Fruit fly (Drosophila melanogaster) whole organism, embryonic: ENCODE data around the gene Nct.

Source experiments
- Ada2b ChIP-seq: fragments of 200-800 bp; sonication (Bioruptor generic); IDR thresholded peaks from 2 replicates; pipeline ENCODE4 v1.3.6; 2022; ENCODE audit warnings: missing biosample characterization, missing genetic modification characterization
- Atf-2 ChIP-seq: fragments of 200-800 bp; sonication (Bioruptor generic); optimal IDR thresholded peaks from 2 replicates; lab custom pipeline; 2016; ENCODE audit warnings: missing biosample characterization, missing genetic modification characterization
- BEAF-32 ChIP-seq: fragments of 200-800 bp; sonication (Bioruptor generic); optimal IDR thresholded peaks from 3 replicates; lab custom pipeline; 2017; ENCODE audit warnings: missing biosample characterization, missing genetic modification characterization, mild to moderate bottlenecking, moderate library complexity, missing genetic modification reagents
- Bgb ChIP-seq: fragments of 200-800 bp; sonication (Bioruptor generic); IDR thresholded peaks from 2 replicates; pipeline ENCODE4 v1.3.6; 2022; ENCODE audit warnings: missing biosample characterization, missing genetic modification characterization; ENCODE audit not compliant: partially characterized antibody
- CG10654 ChIP-seq: fragments of 200-800 bp; sonication (Bioruptor generic); optimal IDR thresholded peaks from 2 replicates; lab custom pipeline; 2016; ENCODE audit warnings: missing biosample characterization, missing genetic modification characterization
- CG11247 ChIP-seq: fragments of 200-800 bp; sonication (Bioruptor generic); IDR thresholded peaks from 2 replicates; pipeline ENCODE4 v1.3.6; 2022; ENCODE audit warnings: missing biosample characterization, missing genetic modification characterization
- CG12391 ChIP-seq: fragments of 200-800 bp; sonication (Bioruptor generic); optimal IDR thresholded peaks from 3 replicates; lab custom pipeline; 2018; ENCODE audit warnings: missing biosample characterization, mild to moderate bottlenecking, missing genetic modification characterization, moderate library complexity
- CG12769 ChIP-seq: fragments of 200-800 bp; sonication (Bioruptor generic); optimal IDR thresholded peaks from 2 replicates; lab custom pipeline; 2019; ENCODE audit warnings: missing biosample characterization, mild to moderate bottlenecking, missing genetic modification characterization, moderate library complexity
- CG1529 ChIP-seq: fragments of 200-800 bp; sonication (Bioruptor generic); optimal IDR thresholded peaks from 3 replicates; lab custom pipeline; 2018; ENCODE audit warnings: missing biosample characterization, missing genetic modification characterization
- CG1647 ChIP-seq: fragments of 200-800 bp; sonication (Bioruptor generic); optimal IDR thresholded peaks from 3 replicates; lab custom pipeline; 2016; ENCODE audit warnings: missing biosample characterization, missing genetic modification characterization
- CG2120 ChIP-seq: fragments of 200-800 bp; sonication (Bioruptor generic); optimal IDR thresholded peaks from 3 replicates; lab custom pipeline; 2016; ENCODE audit warnings: missing biosample characterization, missing genetic modification characterization
- CG2678 ChIP-seq: fragments of 200-800 bp; sonication (Bioruptor generic); optimal IDR thresholded peaks from 3 replicates; lab custom pipeline; 2019; ENCODE audit warnings: missing biosample characterization, mild to moderate bottlenecking, missing genetic modification characterization, moderate library complexity
- CG32767 ChIP-seq: fragments of 200-800 bp; sonication (Bioruptor generic); IDR thresholded peaks from 2 replicates; pipeline ENCODE4 v1.3.6; 2022; ENCODE audit warnings: missing biosample characterization, missing genetic modification characterization
- CG32772 ChIP-seq: fragments of 200-800 bp; sonication (Bioruptor generic); IDR thresholded peaks from 2 replicates; pipeline ENCODE4 v1.3.6; 2022; ENCODE audit warnings: missing biosample characterization, missing genetic modification characterization
- CG34224 ChIP-seq: fragments of 200-800 bp; sonication (Bioruptor generic); IDR thresholded peaks from 3 replicates; pipeline ENCODE4 v1.3.6; 2022; ENCODE audit warnings: missing biosample characterization, missing genetic modification characterization; ENCODE audit not compliant: partially characterized antibody
- CG34376 ChIP-seq: fragments of 200-800 bp; sonication (Bioruptor generic); optimal IDR thresholded peaks from 2 replicates; lab custom pipeline; 2018; ENCODE audit warnings: missing biosample characterization, mild to moderate bottlenecking, missing genetic modification characterization
- CG3726 ChIP-seq: fragments of 200-800 bp; sonication (Bioruptor generic); IDR thresholded peaks from 3 replicates; pipeline ENCODE4, ENCODE4 v1.3.6; 2022; ENCODE audit warnings: missing biosample characterization, missing genetic modification characterization
- CG4707 ChIP-seq: fragments of 200-800 bp; sonication (Bioruptor generic); optimal IDR thresholded peaks from 2 replicates; lab custom pipeline; 2018; ENCODE audit warnings: missing biosample characterization, mild to moderate bottlenecking, missing genetic modification characterization, moderate library complexity
- CG6654 ChIP-seq: fragments of 200-800 bp; sonication (Bioruptor generic); optimal IDR thresholded peaks from 2 replicates; lab custom pipeline; 2017; ENCODE audit warnings: missing biosample characterization, mild to moderate bottlenecking, missing genetic modification characterization
- CG7271 ChIP-seq: fragments of 200-800 bp; sonication (Bioruptor generic); optimal IDR thresholded peaks from 2 replicates; lab custom pipeline; 2018; ENCODE audit warnings: missing biosample characterization, mild to moderate bottlenecking, missing genetic modification characterization, moderate library complexity
- CG7928 ChIP-seq: fragments of 200-800 bp; sonication (Bioruptor generic); optimal IDR thresholded peaks from 2 replicates; lab custom pipeline; 2017; ENCODE audit warnings: missing biosample characterization, mild to moderate bottlenecking, missing genetic modification characterization
- CG8089 ChIP-seq: fragments of 200-800 bp; sonication (Bioruptor generic); optimal IDR thresholded peaks from 3 replicates; lab custom pipeline; 2016; ENCODE audit warnings: missing biosample characterization, missing genetic modification characterization
- CG8290 ChIP-seq, 3 experiments: fragments of 200-800 bp; sonication (Bioruptor generic); optimal IDR thresholded peaks; 2 replicates each; lab custom pipeline; 2016 to 2019; ENCODE audit warnings: missing biosample characterization in 3 of 3, missing genetic modification characterization in 3 of 3, mild to moderate bottlenecking in 2 of 3, moderate library complexity in 1 of 3
- Dip2 ChIP-seq: fragments of 200-800 bp; sonication (Bioruptor generic); IDR thresholded peaks from 2 replicates; pipeline ENCODE4 v1.3.6; 2022; ENCODE audit warnings: missing biosample characterization, missing genetic modification characterization
- E2f1 ChIP-seq: fragments of 200-800 bp; sonication (Bioruptor generic); IDR thresholded peaks from 2 replicates; pipeline ENCODE4 v1.3.6; 2022; ENCODE audit warnings: missing biosample characterization, missing genetic modification characterization
- Fer2 ChIP-seq: fragments of 200-800 bp; sonication (Bioruptor generic); optimal IDR thresholded peaks from 2 replicates; lab custom pipeline; 2018; ENCODE audit warnings: missing biosample characterization, mild to moderate bottlenecking, missing genetic modification characterization, moderate library complexity
- Gsc ChIP-seq: fragments of 200-800 bp; sonication (Bioruptor generic); IDR thresholded peaks from 2 replicates; pipeline ENCODE4 v1.3.6; 2022; ENCODE audit warnings: missing biosample characterization, missing genetic modification characterization
- HLH3B ChIP-seq: fragments of 200-800 bp; sonication (Bioruptor generic); IDR thresholded peaks from 2 replicates; pipeline ENCODE4 v1.3.6; 2022; ENCODE audit warnings: missing biosample characterization, missing genetic modification characterization
- Lim3 ChIP-seq: fragments of 200-800 bp; sonication (Bioruptor generic); IDR thresholded peaks from 2 replicates; pipeline ENCODE4 v1.3.6; 2022; ENCODE audit warnings: missing biosample characterization, missing genetic modification characterization
- Sin3A ChIP-seq: fragments of >200 bp; optimal IDR thresholded peaks from 2 replicates; lab custom pipeline; 2018
- Six4 ChIP-seq: fragments of 200-800 bp; sonication (Bioruptor generic); optimal IDR thresholded peaks from 2 replicates; lab custom pipeline; 2016; ENCODE audit warnings: missing biosample characterization, missing genetic modification characterization
- Sox100B ChIP-seq: fragments of 200-800 bp; sonication (Bioruptor generic); optimal IDR thresholded peaks from 3 replicates; lab custom pipeline; 2018; ENCODE audit warnings: missing biosample characterization, mild to moderate bottlenecking, missing genetic modification characterization
- Ssrp ChIP-seq: fragments of 200-800 bp; sonication (Bioruptor generic); optimal IDR thresholded peaks from 2 replicates; lab custom pipeline; 2018; ENCODE audit warnings: missing biosample characterization, mild to moderate bottlenecking, missing genetic modification characterization, moderate library complexity
- al ChIP-seq: fragments of 200-800 bp; sonication (Bioruptor generic); IDR thresholded peaks from 2 replicates; pipeline ENCODE4 v1.3.6; 2022; ENCODE audit warnings: missing biosample characterization, missing genetic modification characterization
- bsh ChIP-seq, 2 experiments: fragments of 200-800 bp; sonication (Bioruptor generic); optimal IDR thresholded peaks; 2 replicates each; lab custom pipeline; 2017 to 2018; ENCODE audit warnings: mild to moderate bottlenecking in 2 of 2, missing biosample characterization in 2 of 2, missing genetic modification characterization in 2 of 2, moderate library complexity in 1 of 2
- chif ChIP-seq, 2 experiments: fragments of 200-800 bp; sonication (Bioruptor generic); optimal IDR thresholded peaks; 3 replicates each; lab custom pipeline; 2016; ENCODE audit warnings: missing biosample characterization in 2 of 2, missing genetic modification characterization in 2 of 2
- crol ChIP-seq: fragments of 200-800 bp; sonication (Bioruptor generic); IDR thresholded peaks from 2 replicates; pipeline ENCODE4 v1.3.6; 2022; ENCODE audit warnings: missing biosample characterization, missing genetic modification characterization
- eve ChIP-seq, 2 experiments: fragments of >200 bp; optimal IDR thresholded peaks; 2 replicates each; lab custom pipeline; 2017; ENCODE audit warnings: missing biosample characterization in 2 of 2, missing genetic modification characterization in 2 of 2
- exex ChIP-seq: fragments of 200-800 bp; sonication (Bioruptor generic); optimal IDR thresholded peaks from 4 replicates; lab custom pipeline; 2018; ENCODE audit warnings: missing biosample characterization, mild to moderate bottlenecking, missing genetic modification characterization, moderate library complexity
- gem ChIP-seq: fragments of 200-800 bp; sonication (Bioruptor generic); optimal IDR thresholded peaks from 2 replicates; lab custom pipeline; 2019; ENCODE audit warnings: missing biosample characterization, mild to moderate bottlenecking, missing genetic modification characterization, moderate library complexity
- hth ChIP-seq: fragments of >200 bp; optimal IDR thresholded peaks from 2 replicates; lab custom pipeline; 2017; ENCODE audit warnings: inconsistent platforms
- insv ChIP-seq, 2 experiments: fragments of 200-800 bp; sonication (Bioruptor generic); optimal IDR thresholded peaks; 3 replicates each; lab custom pipeline; 2016 to 2018; ENCODE audit warnings: missing biosample characterization in 2 of 2, missing genetic modification characterization in 2 of 2
- knrl ChIP-seq: fragments of 200-800 bp; sonication (Bioruptor generic); IDR thresholded peaks from 3 replicates; pipeline ENCODE4 v1.3.6; 2022; ENCODE audit warnings: missing biosample characterization, missing genetic modification characterization; ENCODE audit not compliant: partially characterized antibody
- mam ChIP-seq: fragments of 200-800 bp; sonication (Bioruptor generic); optimal IDR thresholded peaks from 3 replicates; lab custom pipeline; 2016; ENCODE audit warnings: missing biosample characterization, missing genetic modification characterization
- pum ChIP-seq: fragments of 200-800 bp; sonication (Bioruptor generic); optimal IDR thresholded peaks from 2 replicates; lab custom pipeline; 2016; ENCODE audit warnings: missing biosample characterization, missing genetic modification characterization
- sens-2 ChIP-seq: fragments of 200-800 bp; sonication (Bioruptor generic); IDR thresholded peaks from 2 replicates; pipeline ENCODE4 v1.3.6; 2022; ENCODE audit warnings: missing biosample characterization, missing genetic modification characterization
- slbo ChIP-seq: fragments of 200-800 bp; sonication (Bioruptor generic); IDR thresholded peaks from 2 replicates; pipeline ENCODE4 v1.3.6; 2022; ENCODE audit warnings: missing biosample characterization, missing genetic modification characterization
- z ChIP-seq: fragments of 200-800 bp; sonication (Bioruptor generic); IDR thresholded peaks from 3 replicates; pipeline ENCODE4 v1.3.6; 2022; ENCODE audit warnings: missing biosample characterization, missing genetic modification characterization
- zen2 ChIP-seq: fragments of 200-800 bp; sonication (Bioruptor generic); IDR thresholded peaks from 3 replicates; pipeline ENCODE4 v1.3.6; 2022; ENCODE audit warnings: missing biosample characterization, missing genetic modification characterization; ENCODE audit not compliant: partially characterized antibody

The Nct gene

DNA sequence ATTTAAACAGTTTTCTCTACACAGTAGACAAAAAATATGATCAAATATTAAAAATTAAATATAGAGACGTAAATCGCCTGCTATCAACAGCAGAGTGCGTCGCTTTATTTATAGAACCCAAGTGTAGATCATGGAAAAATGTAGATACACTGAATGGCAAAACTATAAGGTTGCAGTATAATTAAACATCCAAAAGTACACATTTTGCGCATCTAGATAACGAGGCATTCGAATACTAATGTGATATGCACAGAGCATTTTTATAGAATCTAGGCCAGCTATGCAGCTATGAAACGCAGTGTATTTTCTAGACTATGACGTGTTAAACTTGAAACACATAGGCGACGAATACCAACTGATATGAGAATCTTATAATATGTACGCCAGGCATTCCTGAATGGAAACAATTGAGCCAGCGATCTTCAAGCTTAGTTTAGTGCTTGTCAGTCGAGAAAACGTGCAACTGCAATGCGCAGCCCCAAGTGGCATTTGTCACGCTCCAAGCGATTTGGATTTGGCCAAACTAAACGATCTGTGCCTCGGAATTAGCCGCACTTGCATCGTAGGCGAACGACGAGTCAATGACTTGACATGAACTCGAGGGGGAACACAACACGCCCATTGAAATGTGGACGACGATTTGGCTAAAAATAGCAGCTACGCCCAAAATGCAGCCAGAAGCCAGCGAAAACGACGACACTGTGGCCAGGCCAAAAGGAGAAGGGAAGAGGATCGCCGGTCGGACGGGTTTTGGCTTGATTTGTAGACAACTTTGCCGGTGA, 40.4 kb upstream of the Nct start (continued):
- peak; percentile 90 for TF ChIP-seq Ada2b (GFP tag; lab: Robert Waterston, UW)
- no peak for TF ChIP-seq hth (lab: Kevin White, UChicago)
- peak; percentile 67 for TF ChIP-seq CG10654
- no peak for TF ChIP-seq knrl
- TF ChIP-seq CG2678 (tag; lab: Kevin White, UChicago), result peak; percentile 93
- TF ChIP-seq pum, result peak; percentile 67
- peak; percentile 89 for TF ChIP-seq CG1647
- TF ChIP-seq al, result peak; percentile 87
- TF ChIP-seq CG8089 (GFP tag; lab: Kevin White, UChicago), result peak; percentile 74
- TF ChIP-seq Lim3 (GFP tag; lab: Robert Waterston, UW), result peak; percentile 47; the same call in 1 of the 2 replicates
- TF ChIP-seq CG8290 (GFP tag; optimal IDR thresholded peaks at IDR 0.05; lab: Kevin White, UChicago), result peak; percentile 8
- peak in 1 of 2 experiments; percentile 98 for TF ChIP-seq CG8290 (tag; optimal IDR thresholded peaks at IDR 0.05; lab: Kevin White, UChicago)
- no peak for TF ChIP-seq BEAF-32 (GFP tag; lab: Kevin White, UChicago)
- TF ChIP-seq exex (tag; lab: Kevin White, UChicago), result peak; percentile 62
- peak; percentile 84 to 90 for TF ChIP-seq bsh (GFP tag; optimal IDR thresholded peaks at IDR 0.05; lab: Kevin White, UChicago)
- peak; percentile 90 for TF ChIP-seq mam (GFP tag; lab: Kevin White, UChicago)
- peak; percentile 63 for TF ChIP-seq Atf-2 (GFP tag; lab: Kevin White, UChicago)
- peak; percentile 83 for TF ChIP-seq Fer2 (tag; lab: Kevin White, UChicago)
- peak; percentile 81 for TF ChIP-seq Sox100B
- peak; percentile 78 for TF ChIP-seq CG1529 (GFP tag; lab: Kevin White, UChicago)
- peak; percentile 64 for TF ChIP-seq CG6654 (GFP tag; lab: Kevin White, UChicago)
- no peak for TF ChIP-seq Bgb
- peak; percentile 75 to 82 for TF ChIP-seq chif (GFP tag; optimal IDR thresholded peaks at IDR 0.05; lab: Kevin White, UChicago)
- TF ChIP-seq eve (GFP tag; optimal IDR thresholded peaks at IDR 0.05; lab: Kevin White, UChicago), result no peak
- peak; percentile 87 for TF ChIP-seq E2f1 (GFP tag; lab: Robert Waterston, UW)
- TF ChIP-seq HLH3B (GFP tag; lab: Robert Waterston, UW), result peak; percentile 89
- TF ChIP-seq slbo, result peak; percentile 94
- no peak for TF ChIP-seq Gsc
- TF ChIP-seq Sin3A, result no peak
- TF ChIP-seq CG32767, result peak; percentile 81
- no peak for TF ChIP-seq insv (GFP tag; optimal IDR thresholded peaks at IDR 0.05; lab: Kevin White, UChicago)
- peak; percentile 69 for TF ChIP-seq CG7928 (GFP tag; lab: Kevin White, UChicago)
- TF ChIP-seq CG7271 (tag; lab: Kevin White, UChicago), result no peak
- TF ChIP-seq crol (GFP tag; lab: Robert Waterston, UW), result 0 out of 2 replicates have a peak, but pooled peaks have one; percentile 21
- TF ChIP-seq CG4707 (GFP tag; lab: Kevin White, UChicago), result peak; percentile 69
- peak; percentile 82 for TF ChIP-seq CG32772 (GFP tag; lab: Robert Waterston, UW)
- TF ChIP-seq Ssrp (tag; lab: Kevin White, UChicago), result peak; percentile 79
- peak; percentile 71; the same call in 1 of the 2 replicates for TF ChIP-seq sens-2 (GFP tag; lab: Robert Waterston, UW)
- peak; percentile 91 for TF ChIP-seq gem (tag; lab: Kevin White, UChicago)
- TF ChIP-seq Six4 (GFP tag; lab: Kevin White, UChicago), result peak; percentile 75
- peak; percentile 84 for TF ChIP-seq CG11247 (GFP tag; lab: Robert Waterston, UW)
- TF ChIP-seq CG2120 (GFP tag; lab: Kevin White, UChicago), result peak; percentile 95
- TF ChIP-seq CG12769 (tag; lab: Kevin White, UChicago), result peak; percentile 96
- TF ChIP-seq Dip2 (GFP tag; lab: Robert Waterston, UW), result peak; percentile 47; the same call in 1 of the 2 replicates
- TF ChIP-seq CG12391 (tag; lab: Kevin White, UChicago), result peak; percentile 85
- TF ChIP-seq CG34376 (GFP tag; lab: Kevin White, UChicago), result peak; percentile 74
- TF ChIP-seq z, result 0 out of 3 replicates have a peak, but pooled peaks have one; percentile 18
- TF ChIP-seq CG3726 (GFP tag; lab: Robert Waterston, UW), result peak; percentile 53; the same call in 1 of the 3 replicates
- no peak for TF ChIP-seq CG34224 (GFP tag; lab: Robert Waterston, UW)
- TF ChIP-seq zen2 (GFP tag; lab: Robert Waterston, UW), result no peak
